Fruit fly (Drosophila melanogaster): ENCODE results near the gene CG15312.

dm6 chrX:10105701-10106307 lies 35.1 kb upstream of the CG15312 start:
- no peak for TF ChIP-seq cnc (optimal IDR thresholded peaks at IDR 0.05)
- TF ChIP-seq toe (GFP tag; optimal IDR thresholded peaks at IDR 0.05), result no peak
- TF ChIP-seq CG12768 (GFP tag; optimal IDR thresholded peaks at IDR 0.05), result no peak
- no peak for TF ChIP-seq CG5204 (GFP tag; optimal IDR thresholded peaks at IDR 0.05)
- no peak for TF ChIP-seq tj (GFP tag; optimal IDR thresholded peaks at IDR 0.05)
- TF ChIP-seq pad (GFP tag; optimal IDR thresholded peaks at IDR 0.05), result no peak
- no peak for TF ChIP-seq kay (GFP tag; ENCODE audit: borderline replicate concordance)
- TF ChIP-seq Clk (GFP tag; optimal IDR thresholded peaks at IDR 0.05), result no peak
- TF ChIP-seq CG33017 (tag; optimal IDR thresholded peaks at IDR 0.05), result no peak
- no peak for TF ChIP-seq CG14711 (tag; optimal IDR thresholded peaks at IDR 0.05)
